Worm (Caenorhabditis elegans) whole organism, L2 larva: ENCODE results near the gene Y32G9A.2.

Experiments used
- ama-1 ChIP-seq: fragments of 150-350 bp; optimal IDR thresholded peaks from 2 replicates; lab custom pipeline; 2018; ENCODE audit warnings: inconsistent platforms
- ceh-82 ChIP-seq: fragments of 150-350 bp; optimal IDR thresholded peaks from 2 replicates; lab custom pipeline; 2014; ENCODE audit warnings: missing biosample characterization, missing genetic modification characterization
- elt-1 ChIP-seq: fragments of 150-350 bp; optimal IDR thresholded peaks from 2 replicates; lab custom pipeline; 2014; ENCODE audit warnings: missing biosample characterization, missing genetic modification characterization
- lin-13 ChIP-seq: fragments of 150-350 bp; optimal IDR thresholded peaks from 2 replicates; lab custom pipeline; 2014; ENCODE audit warnings: missing biosample characterization, missing genetic modification reagents, missing genetic modification characterization
- nhr-11 ChIP-seq: fragments of 150-350 bp; optimal IDR thresholded peaks from 2 replicates; lab custom pipeline; 2014; ENCODE audit warnings: missing biosample characterization, missing genetic modification characterization
- unc-55 ChIP-seq: fragments of 150-350 bp; sonication (generic microtip); optimal IDR thresholded peaks from 3 replicates; lab custom pipeline; 2014; ENCODE audit warnings: missing biosample characterization, missing genetic modification reagents, missing genetic modification characterization

DNA sequence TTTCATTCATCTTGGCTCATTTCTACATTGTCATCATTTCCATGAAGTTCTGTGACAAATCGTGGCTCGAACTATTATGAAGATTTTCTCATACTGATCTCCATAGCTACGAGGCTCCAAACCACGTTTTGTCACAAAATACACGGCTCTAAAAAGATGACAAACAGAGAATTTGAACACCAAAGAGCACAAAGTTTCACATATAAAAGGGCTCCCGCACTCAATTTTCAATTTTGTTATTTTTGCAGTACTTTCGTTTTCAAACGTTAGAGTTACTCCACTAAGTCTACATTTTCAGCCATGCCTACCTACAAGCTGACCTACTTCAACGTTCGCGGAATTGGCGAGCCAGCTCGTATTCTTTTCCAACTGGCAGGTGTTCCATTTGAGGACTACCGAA is 3.0 kb downstream of the Y32G9A.2 start, which contains the start of gene gst-37:
- no peak for TF ChIP-seq nhr-11
- TF ChIP-seq ama-1 = no peak
- no peak for TF ChIP-seq elt-1 (tag; lab: Kevin White, UChicago)
- no peak for TF ChIP-seq unc-55 (GFP tag; lab: Kevin White, UChicago)
- no peak for TF ChIP-seq ceh-82 (tag; lab: Kevin White, UChicago)
- TF ChIP-seq lin-13 (GFP tag; lab: Kevin White, UChicago) = no peak
